Worm (Caenorhabditis elegans) whole organism, young adult: ENCODE measurements around the gene fem-3.

ENCODE experiments used
- F49E8.2 ChIP-seq: sonication (generic microtip); optimal IDR thresholded peaks from 3 replicates; lab custom pipeline; 2017; ENCODE audit warnings: missing genetic modification characterization, mild to moderate bottlenecking, missing compliant biosample characterization, antibody characterized with exemption, moderate library complexity; ENCODE audit not compliant: insufficient read depth
- zim-3 ChIP-seq: sonication (generic microtip); optimal IDR thresholded peaks from 2 replicates; lab custom pipeline; 2017; ENCODE audit warnings: mild to moderate bottlenecking, missing genetic modification characterization, moderate library complexity, missing compliant biosample characterization

Gene fem-3

DNA sequence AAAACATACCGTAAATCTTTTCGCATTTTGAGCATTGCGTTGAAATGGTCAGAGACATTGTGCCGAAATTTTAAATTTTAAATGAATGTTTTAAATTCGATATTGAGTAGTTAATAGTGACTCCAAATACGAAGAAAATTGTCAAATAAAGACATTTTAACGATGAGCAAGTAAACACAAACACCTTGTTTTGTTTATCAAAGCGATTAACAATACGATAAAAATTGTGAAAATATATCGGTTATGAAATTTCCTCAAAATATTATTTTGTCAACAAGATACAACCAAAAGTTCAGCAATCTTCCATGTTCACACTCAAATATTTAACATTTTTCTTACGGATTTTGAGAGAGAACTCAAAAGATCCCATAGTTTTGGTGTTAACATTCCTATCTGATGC is 49.5 kb downstream of the fem-3 start, which contains the start of gene F23B2.10:
TSS of gene F23B2.10 (minus strand) at position 101 of the 400 bp plus-strand sequence.
- TF ChIP-seq F49E8.2 (tag; lab: Kevin White, UChicago) (no peak), zim-3 (tag; lab: Kevin White, UChicago) (no peak)
- TF ChIP-seq, all 124 proteins: peak for 0
